Worm (Caenorhabditis elegans): Measurements from ENCODE around the gene T08G5.1.

T08G5.1 gene

ce11 chrV:14064422-14064821, 45.9 kb downstream of the T08G5.1 start, which contains the start of gene D1086.21:
D1086.21 (plus strand) TSS chrV:14064722.
- TF ChIP-seq F49E8.2 (tag; optimal IDR thresholded peaks at IDR 0.05; ENCODE audit: insufficient read depth), result no peak
- TF ChIP-seq ceh-58 (GFP tag; IDR thresholded peaks at IDR 0.05), result no peak
- no peak for TF ChIP-seq sea-2 (GFP tag; IDR thresholded peaks at IDR 0.05)
- TF ChIP-seq cebp-1 (GFP tag; IDR thresholded peaks at IDR 0.05), result no peak
- no peak for TF ChIP-seq cebp-1 (tag; optimal IDR thresholded peaks at IDR 0.05)
- no peak for TF ChIP-seq F55B11.4 (tag; optimal IDR thresholded peaks at IDR 0.05; ENCODE audit: borderline replicate concordance, insufficient read depth)
- TF ChIP-seq let-607 (tag; optimal IDR thresholded peaks at IDR 0.05), result no peak
- TF ChIP-seq madf-3 (GFP tag; IDR thresholded peaks at IDR 0.05), result no peak
- no peak for TF ChIP-seq bed-1 (GFP tag; IDR thresholded peaks at IDR 0.05)
- no peak for TF ChIP-seq hsf-1 (GFP tag; IDR thresholded peaks at IDR 0.05)
- no peak for TF ChIP-seq ama-1 (optimal IDR thresholded peaks at IDR 0.05)
- TF ChIP-seq ama-1 (GFP tag; optimal IDR thresholded peaks at IDR 0.05), result no peak

- TF ChIP-seq zim-3 (tag; optimal IDR thresholded peaks at IDR 0.05) (no peak), unc-62 (GFP tag; optimal IDR thresholded peaks at IDR 0.05) (no peak), T26A5.8 (tag; optimal IDR thresholded peaks at IDR 0.05) (no peak), lin-54 (GFP tag; optimal IDR thresholded peaks at IDR 0.05) (no peak), madf-10 (tag; optimal IDR thresholded peaks at IDR 0.05) (no peak), C17E4.6 (GFP tag; IDR thresholded peaks at IDR 0.05) (no peak), athp-1 (tag; optimal IDR thresholded peaks at IDR 0.05) (no peak), tlf-1 (GFP tag; optimal IDR thresholded peaks at IDR 0.05) (no peak)
These were observed 49.3 kb downstream of the T08G5.1 start, which contains the start of gene D1086.17 for ce11 chrV:14067816-14068296. D1086.17 (plus strand) TSS chrV:14067866.

- TF ChIP-seq lin-40 (tag; optimal IDR thresholded peaks at IDR 0.05) (no peak), chd-7 (tag; optimal IDR thresholded peaks at IDR 0.05) (no peak), lin-26 (GFP tag; IDR thresholded peaks at IDR 0.05) (no peak), hrde-1 (tag; optimal IDR thresholded peaks at IDR 0.05; ENCODE audit: borderline replicate concordance) (no peak), ceh-79 (tag; optimal IDR thresholded peaks at IDR 0.05) (no peak), pha-4 (tag; optimal IDR thresholded peaks at IDR 0.05) (no peak), B0336.3 (GFP tag; IDR thresholded peaks at IDR 0.05) (no peak), tbx-9 (tag; optimal IDR thresholded peaks at IDR 0.05; ENCODE audit: borderline replicate concordance) (no peak)
These were observed 51.3 kb downstream of the T08G5.1 start for ce11 chrV:14069899-14070298.
